Fruit fly (Drosophila melanogaster): ENCODE results near the gene CG9701.

Gene CG9701

dm6 chr3L:16711430-16712228, 21.7 kb upstream of the CG9701 start, which contains the start of the genes CG43954, Lasp and Dab (continued):
- TF ChIP-seq da (GFP tag; optimal IDR thresholded peaks at IDR 0.05) = no peak
- no peak for TF ChIP-seq wdn (GFP tag; IDR thresholded peaks at IDR 0.05)
- no peak for TF ChIP-seq vnd (GFP tag; IDR thresholded peaks at IDR 0.05; ENCODE audit: partially characterized antibody)
- peak; percentile 86 for TF ChIP-seq pzg (GFP tag; optimal IDR thresholded peaks at IDR 0.05)
- TF ChIP-seq fd64A (GFP tag; optimal IDR thresholded peaks at IDR 0.05) = no peak
- TF ChIP-seq CG12942 (GFP tag; optimal IDR thresholded peaks at IDR 0.05) = peak; percentile 1
- peak; percentile 68 for TF ChIP-seq Bgb (GFP tag; IDR thresholded peaks at IDR 0.05; ENCODE audit: partially characterized antibody)
- peak; percentile 56 for TF ChIP-seq gro (GFP tag; optimal IDR thresholded peaks at IDR 0.05)
- peak; percentile 36 for TF ChIP-seq CG12744 (GFP tag; optimal IDR thresholded peaks at IDR 0.05)
- TF ChIP-seq caup (GFP tag; optimal IDR thresholded peaks at IDR 0.05; ENCODE audit: severe bottlenecking) = peak; percentile 24
- no peak for TF ChIP-seq CG10959 (GFP tag; IDR thresholded peaks at IDR 0.05)
- no peak for TF ChIP-seq Mad (GFP tag; optimal IDR thresholded peaks at IDR 0.05)
- TF ChIP-seq CG18764 (GFP tag; optimal IDR thresholded peaks at IDR 0.05) = no peak
- peak; percentile 70 for TF ChIP-seq Elba2 (GFP tag; optimal IDR thresholded peaks at IDR 0.05)
- TF ChIP-seq Aef1 (GFP tag; IDR thresholded peaks at IDR 0.05) = no peak; the same call in 2 of the 3 replicates
- peak; percentile 53 for TF ChIP-seq Mes4 (GFP tag; optimal IDR thresholded peaks at IDR 0.05)
- TF ChIP-seq CG10462 (GFP tag; optimal IDR thresholded peaks at IDR 0.05) = peak; percentile 4
- no peak for TF ChIP-seq CG8478 (optimal IDR thresholded peaks at IDR 0.05)
- TF ChIP-seq CG42726 (GFP tag; IDR thresholded peaks at IDR 0.05; ENCODE audit: partially characterized antibody) = peak; percentile 70; the same call in 1 of the 2 replicates
- no peak for TF ChIP-seq croc (GFP tag; conservative IDR thresholded peaks at IDR 0.05)
- no peak for TF ChIP-seq CG12299 (tag; optimal IDR thresholded peaks at IDR 0.05)
- TF ChIP-seq pum (GFP tag; optimal IDR thresholded peaks at IDR 0.05) = no peak
- TF ChIP-seq CG7556 (GFP tag; optimal IDR thresholded peaks at IDR 0.05) = no peak
- TF ChIP-seq CG1233 (GFP tag; optimal IDR thresholded peaks at IDR 0.05) = peak; percentile 16
- TF ChIP-seq Kr (GFP tag; optimal IDR thresholded peaks at IDR 0.05) = no peak
- peak; percentile 36; the same call in 1 of the 3 replicates for TF ChIP-seq otp (GFP tag; IDR thresholded peaks at IDR 0.05)
- no peak for TF ChIP-seq D19A (tag; optimal IDR thresholded peaks at IDR 0.05)
- TF ChIP-seq sob (GFP tag; IDR thresholded peaks at IDR 0.05) = peak; percentile 19; the same call in 1 of the 2 replicates

dm6 chr3L:16712371-16712770, 21.0 kb upstream of the CG9701 start:
- TF ChIP-seq lab (GFP tag; optimal IDR thresholded peaks at IDR 0.05) (no peak), CG1832 (GFP tag; optimal IDR thresholded peaks at IDR 0.05) (peak; percentile 64), CG8290 (GFP tag; optimal IDR thresholded peaks at IDR 0.05) (peak; percentile 60), CG8290 (tag; optimal IDR thresholded peaks at IDR 0.05) (peak in 1 of 2 experiments; percentile 97), nom (GFP tag; optimal IDR thresholded peaks at IDR 0.05) (no peak), CG9876 (GFP tag; optimal IDR thresholded peaks at IDR 0.05) (no peak), CG10321 (GFP tag; IDR thresholded peaks at IDR 0.05) (peak; percentile 11; the same call in 1 of the 2 replicates), Dref (GFP tag; IDR thresholded peaks at IDR 0.05) (0 out of 2 replicates have a peak, but pooled peaks have one; percentile 11), CG6791 (GFP tag; IDR thresholded peaks at IDR 0.05; ENCODE audit: partially characterized antibody) (0 out of 3 replicates have a peak, but pooled peaks have one; percentile 42), az2 (GFP tag; optimal IDR thresholded peaks at IDR 0.05) (no peak), chif (GFP tag; optimal IDR thresholded peaks at IDR 0.05) (no peak), nerfin-2 (GFP tag; IDR thresholded peaks at IDR 0.05; ENCODE audit: partially characterized antibody) (0 out of 2 replicates have a peak, but pooled peaks have one; percentile 11), Ets65A (GFP tag) (peak; percentile 82), Blimp-1 (GFP tag; optimal IDR thresholded peaks at IDR 0.05) (no peak), cg (GFP tag; optimal IDR thresholded peaks at IDR 0.05) (peak; percentile 82), hkb (optimal IDR thresholded peaks at IDR 0.05) (peak; percentile 25), hkb (GFP tag; IDR thresholded peaks at IDR 0.05) (no peak), pros (GFP tag; optimal IDR thresholded peaks at IDR 0.05) (peak; percentile 40), CG4328 (GFP tag; optimal IDR thresholded peaks at IDR 0.05) (no peak), nerfin-1 (tag; optimal IDR thresholded peaks at IDR 0.05) (peak; percentile 66), CG10431 (GFP tag; optimal IDR thresholded peaks at IDR 0.05) (no peak), zen (tag; optimal IDR thresholded peaks at IDR 0.05) (peak; percentile 35)
